Fruit fly (Drosophila melanogaster): ENCODE data around the gene CCT3.

dm6 chr3R:16632698-16633097 is 14.7 kb upstream of the CCT3 start:
- TF ChIP-seq pan (optimal IDR thresholded peaks at IDR 0.05) (no peak), CG8478 (optimal IDR thresholded peaks at IDR 0.05) (no peak), Dll (optimal IDR thresholded peaks at IDR 0.05) (no peak)

All from whole organism.